Comparison of ENCODE assay signal across 5 worm cellular contexts in genomic region chrV:14414032-14414431, ce11.
TF ChIP-seq lines count a peak whose summit lies in the region.

No protein-coding gene starts in this region.

TF ChIP-seq in whole organism, L1 larva, 84 proteins besides CTCF, POLR2A, EP300 and RAD21 (continues in another document):
- no peak for TF ChIP-seq aly-2 (tag; optimal IDR thresholded peaks at IDR 0.05; lab: Kevin White, UChicago)
- no peak for TF ChIP-seq efl-3 (GFP tag; optimal IDR thresholded peaks at IDR 0.05; lab: Kevin White, UChicago)
- no peak for TF ChIP-seq zip-4 (GFP tag; optimal IDR thresholded peaks at IDR 0.05; lab: Kevin White, UChicago)
- TF ChIP-seq irx-1 (tag; optimal IDR thresholded peaks at IDR 0.05; lab: Kevin White, UChicago), result no peak
- no peak for TF ChIP-seq efl-1 (optimal IDR thresholded peaks at IDR 0.05; lab: Kevin White, UChicago)
- peak in 1 of 2 experiments; percentile 41 for TF ChIP-seq efl-1 (GFP tag; optimal IDR thresholded peaks at IDR 0.05 in 1 of 2; lab: Kevin White, UChicago)
- TF ChIP-seq rnt-1 (tag; optimal IDR thresholded peaks at IDR 0.05; lab: Kevin White, UChicago), result no peak
- TF ChIP-seq hpl-2 (GFP tag; optimal IDR thresholded peaks at IDR 0.05; lab: Kevin White, UChicago), result no peak
- no peak for TF ChIP-seq unc-130 (tag; optimal IDR thresholded peaks at IDR 0.05; lab: Kevin White, UChicago)
- TF ChIP-seq pax-3 (tag; optimal IDR thresholded peaks at IDR 0.05; lab: Kevin White, UChicago), result peak; percentile 2
- TF ChIP-seq elt-2 (tag; optimal IDR thresholded peaks at IDR 0.05; lab: Kevin White, UChicago), result peak; percentile 60
- no peak for TF ChIP-seq nhr-77 (tag; optimal IDR thresholded peaks at IDR 0.05; lab: Kevin White, UChicago)
- no peak for TF ChIP-seq sup-37 (GFP tag; optimal IDR thresholded peaks at IDR 0.05; lab: Kevin White, UChicago)
- TF ChIP-seq lin-15B (tag; optimal IDR thresholded peaks at IDR 0.05; lab: Kevin White, UChicago), result no peak
- no peak for TF ChIP-seq fkh-10 (GFP tag; optimal IDR thresholded peaks at IDR 0.05; lab: Kevin White, UChicago)
- no peak for TF ChIP-seq nhr-12 (tag; optimal IDR thresholded peaks at IDR 0.05; lab: Kevin White, UChicago)
- no peak for TF ChIP-seq nhr-85 (tag; lab: Kevin White, UChicago)
- no peak for TF ChIP-seq nhr-84 (tag; optimal IDR thresholded peaks at IDR 0.05; lab: Kevin White, UChicago)
- TF ChIP-seq zag-1 (tag; optimal IDR thresholded peaks at IDR 0.05; lab: Kevin White, UChicago), result no peak
- TF ChIP-seq nhr-28 (tag; optimal IDR thresholded peaks at IDR 0.05; lab: Kevin White, UChicago), result no peak

TF ChIP-seq in whole organism, L2 larva, 48 proteins besides CTCF, POLR2A, EP300 and RAD21:
- TF ChIP-seq lin-11 (tag; optimal IDR thresholded peaks at IDR 0.05; lab: Kevin White, UChicago) (no peak), fos-1 (tag; optimal IDR thresholded peaks at IDR 0.05; lab: Kevin White, UChicago) (peak; percentile 93)

TF ChIP-seq in whole organism, L3 larva, 47 proteins besides CTCF, POLR2A, EP300 and RAD21:
- no peak for TF ChIP-seq sea-2 (GFP tag; optimal IDR thresholded peaks at IDR 0.05; lab: Kevin White, UChicago)
- TF ChIP-seq ceh-28 (tag; optimal IDR thresholded peaks at IDR 0.05; lab: Kevin White, UChicago), result no peak
- TF ChIP-seq nhr-25 (tag; optimal IDR thresholded peaks at IDR 0.05; lab: Kevin White, UChicago), result no peak
- no peak for TF ChIP-seq nhr-11 (tag; optimal IDR thresholded peaks at IDR 0.05; lab: Kevin White, UChicago)
- no peak for TF ChIP-seq ceh-16 (tag; optimal IDR thresholded peaks at IDR 0.05; lab: Kevin White, UChicago)
- no peak for TF ChIP-seq eor-1 (tag; optimal IDR thresholded peaks at IDR 0.05; lab: Kevin White, UChicago)
- no peak for TF ChIP-seq ZK546.5 (tag; optimal IDR thresholded peaks at IDR 0.05; lab: Kevin White, UChicago)
- no peak for TF ChIP-seq egl-27 (tag; optimal IDR thresholded peaks at IDR 0.05; lab: Kevin White, UChicago)
- TF ChIP-seq lin-39 (tag; optimal IDR thresholded peaks at IDR 0.05; lab: Kevin White, UChicago), result no peak
- no peak for TF ChIP-seq elt-1 (tag; optimal IDR thresholded peaks at IDR 0.05; lab: Kevin White, UChicago)
- TF ChIP-seq skn-1 (tag; optimal IDR thresholded peaks at IDR 0.05; lab: Kevin White, UChicago), result peak; percentile 10
- no peak for TF ChIP-seq nhr-237 (tag; optimal IDR thresholded peaks at IDR 0.05; lab: Kevin White, UChicago)
- TF ChIP-seq ceh-82 (tag; optimal IDR thresholded peaks at IDR 0.05; lab: Kevin White, UChicago), result no peak
- TF ChIP-seq pqm-1 (tag; optimal IDR thresholded peaks at IDR 0.05; lab: Kevin White, UChicago), result peak; percentile 86
- TF ChIP-seq jun-1 (tag; optimal IDR thresholded peaks at IDR 0.05; lab: Kevin White, UChicago), result peak; percentile 58
- peak; percentile 71 for TF ChIP-seq elt-2 (tag; optimal IDR thresholded peaks at IDR 0.05; lab: Kevin White, UChicago)

TF ChIP-seq in whole organism, L4 larva, 104 proteins besides CTCF, POLR2A, EP300 and RAD21:
- TF ChIP-seq pqm-1 (tag; optimal IDR thresholded peaks at IDR 0.05; lab: Kevin White, UChicago) (peak; percentile 81), dve-1 (tag; optimal IDR thresholded peaks at IDR 0.05; lab: Kevin White, UChicago; ENCODE audit: insufficient read depth) (peak; percentile 61), nhr-6 (tag; optimal IDR thresholded peaks at IDR 0.05; lab: Kevin White, UChicago) (peak; percentile 81), hlh-11 (tag; optimal IDR thresholded peaks at IDR 0.05; lab: Kevin White, UChicago) (peak; percentile 8), nhr-28 (tag; optimal IDR thresholded peaks at IDR 0.05; lab: Kevin White, UChicago) (peak; percentile 55), mdl-1 (tag; optimal IDR thresholded peaks at IDR 0.05; lab: Kevin White, UChicago) (no peak), dmd-6 (GFP tag; IDR thresholded peaks at IDR 0.05; lab: Robert Waterston, UW) (peak; percentile 66), hlh-30 (tag; optimal IDR thresholded peaks at IDR 0.05; lab: Kevin White, UChicago; ENCODE audit: insufficient read depth) (peak; percentile 14), attf-4 (tag; optimal IDR thresholded peaks at IDR 0.05; lab: Kevin White, UChicago) (no peak)

TF ChIP-seq in whole organism, young adult, 124 proteins besides CTCF, POLR2A, EP300 and RAD21:
- TF ChIP-seq F52B5.7 (tag; optimal IDR thresholded peaks at IDR 0.05; lab: Kevin White, UChicago) (no peak), lin-35 (GFP tag; optimal IDR thresholded peaks at IDR 0.05; lab: Kevin White, UChicago) (no peak), nhr-80 (tag; optimal IDR thresholded peaks at IDR 0.05; lab: Kevin White, UChicago) (peak; percentile 73)
